Worm (Caenorhabditis elegans) whole organism, L4 larva: Measurements from ENCODE around the gene lin-25.

Experiments
- F10B5.3 ChIP-seq: sonication (generic microtip); optimal IDR thresholded peaks from 2 replicates; lab custom pipeline; 2016; ENCODE audit warnings: mild to moderate bottlenecking, missing genetic modification characterization, missing compliant biosample characterization
- F26F4.8 ChIP-seq: fragments of 200-800 bp; sonication (Bioruptor generic); conservative IDR thresholded peaks from 2 replicates; pipeline ENCODE4 v1.3.6; 2022; ENCODE audit warnings: missing genetic modification characterization, missing compliant biosample characterization
- Y105C5A.15 ChIP-seq: fragments of 200-800 bp; sonication (Bioruptor generic); IDR thresholded peaks from 2 replicates; pipeline ENCODE4 v1.3.6; 2022; ENCODE audit warnings: missing genetic modification characterization, missing compliant biosample characterization
- Y48G9A.11 ChIP-seq: fragments of 200-800 bp; sonication (Bioruptor generic); IDR thresholded peaks from 2 replicates; pipeline ENCODE4 v1.3.6; 2022; ENCODE audit warnings: missing genetic modification reagents, missing genetic modification characterization, missing compliant biosample characterization
- Y5F2A.4 ChIP-seq: fragments of 200-800 bp; sonication (Bioruptor generic); optimal IDR thresholded peaks from 2 replicates; lab custom pipeline; 2018; ENCODE audit warnings: mild to moderate bottlenecking, missing genetic modification characterization, missing compliant biosample characterization
- aly-2 ChIP-seq: sonication (generic microtip); optimal IDR thresholded peaks from 2 replicates; lab custom pipeline; 2018; ENCODE audit warnings: missing biosample characterization, missing genetic modification characterization
- attf-4 ChIP-seq: sonication (generic microtip); optimal IDR thresholded peaks from 3 replicates; lab custom pipeline; 2017; ENCODE audit warnings: missing biosample characterization, missing genetic modification characterization
- cey-2 ChIP-seq: sonication (generic microtip); optimal IDR thresholded peaks from 3 replicates; lab custom pipeline; 2017; ENCODE audit warnings: missing genetic modification characterization, mild to moderate bottlenecking, missing compliant biosample characterization, antibody characterized with exemption, borderline replicate concordance; ENCODE audit not compliant: insufficient read depth
- ctbp-1 ChIP-seq: fragments of 200-800 bp; sonication (Bioruptor generic); IDR thresholded peaks from 2 replicates; pipeline ENCODE4 v1.3.6; 2022; ENCODE audit warnings: missing genetic modification reagents, missing genetic modification characterization, missing compliant biosample characterization
- daf-12 ChIP-seq: fragments of 150-350 bp; optimal IDR thresholded peaks from 2 replicates; lab custom pipeline; 2014; ENCODE audit warnings: missing biosample characterization, missing genetic modification reagents, missing genetic modification characterization
- daf-16 ChIP-seq, 3 experiments: sonication (generic microtip); optimal IDR thresholded peaks; 2 replicates each; lab custom pipeline; 2016 to 2017; ENCODE audit warnings: missing genetic modification characterization in 3 of 3, missing genetic modification reagents in 3 of 3, mild to moderate bottlenecking in 2 of 3, missing compliant biosample characterization in 2 of 3, missing biosample characterization in 1 of 3, moderate library complexity in 1 of 3
- daf-19 ChIP-seq: fragments of 200-800 bp; sonication (Bioruptor generic); conservative IDR thresholded peaks from 2 replicates; pipeline ENCODE4 v1.3.6; 2022; ENCODE audit warnings: missing genetic modification characterization, missing compliant biosample characterization
- dmd-6 ChIP-seq: fragments of 200-800 bp; sonication (Bioruptor generic); IDR thresholded peaks from 2 replicates; pipeline ENCODE4 v1.3.6; 2022; ENCODE audit warnings: missing genetic modification reagents, missing genetic modification characterization, missing compliant biosample characterization
- fos-1 ChIP-seq: fragments of 150-350 bp; optimal IDR thresholded peaks from 2 replicates; lab custom pipeline; 2014; ENCODE audit warnings: missing biosample characterization, missing genetic modification characterization
- hif-1 ChIP-seq, 2 experiments: sonication (generic microtip); optimal IDR thresholded peaks; 2 replicates each; lab custom pipeline; 2016 to 2017; ENCODE audit warnings: missing compliant biosample characterization in 2 of 2, missing genetic modification characterization in 2 of 2, missing genetic modification reagents in 2 of 2, missing genotype in 2 of 2, mild to moderate bottlenecking in 1 of 2
- hmg-1.1 ChIP-seq: fragments of 200-800 bp; sonication (Bioruptor generic); IDR thresholded peaks from 2 replicates; pipeline ENCODE4 v1.3.6; 2022; ENCODE audit warnings: missing genetic modification reagents, missing genetic modification characterization, missing compliant biosample characterization
- lin-1 ChIP-seq: fragments of 200-800 bp; sonication (Bioruptor generic); IDR thresholded peaks from 2 replicates; pipeline ENCODE4 v1.3.6; 2022; ENCODE audit warnings: missing genetic modification reagents, missing genetic modification characterization, missing compliant biosample characterization
- lin-15B ChIP-seq: fragments of 150-350 bp; sonication (generic microtip); optimal IDR thresholded peaks from 3 replicates; lab custom pipeline; 2014; ENCODE audit warnings: missing biosample characterization, missing genetic modification characterization
- lin-38 ChIP-seq: fragments of 200-800 bp; sonication (Bioruptor generic); IDR thresholded peaks from 2 replicates; pipeline ENCODE4 v1.3.6; 2022; ENCODE audit warnings: missing genetic modification reagents, missing genetic modification characterization, missing compliant biosample characterization
- lsy-2 ChIP-seq, 2 experiments: fragments of 150-350 bp in 1 of 2; sonication (generic microtip) in 1 of 2; optimal IDR thresholded peaks; 2 replicates each; lab custom pipeline; 2014 to 2017; ENCODE audit warnings: missing biosample characterization in 2 of 2, missing genetic modification characterization in 2 of 2
- madf-9 ChIP-seq: fragments of 200-800 bp; sonication (Bioruptor generic); conservative IDR thresholded peaks from 2 replicates; pipeline ENCODE4 v1.3.6; 2022; ENCODE audit warnings: missing genetic modification reagents, missing genetic modification characterization, missing compliant biosample characterization
- mdt-29 ChIP-seq: fragments of 200-800 bp; sonication (Bioruptor generic); IDR thresholded peaks from 2 replicates; pipeline ENCODE4 v1.3.6; 2022; ENCODE audit warnings: missing genetic modification reagents, missing genetic modification characterization, missing compliant biosample characterization
- mxl-3 ChIP-seq: fragments of 200-800 bp; sonication (Bioruptor generic); optimal IDR thresholded peaks from 2 replicates; lab custom pipeline; 2018; ENCODE audit warnings: mild to moderate bottlenecking, missing genetic modification characterization, missing compliant biosample characterization
- nhr-102 ChIP-seq: sonication (generic microtip); optimal IDR thresholded peaks from 2 replicates; lab custom pipeline; 2016; ENCODE audit warnings: mild to moderate bottlenecking, missing genetic modification characterization, moderate library complexity, missing compliant biosample characterization
- nhr-76 ChIP-seq: fragments of 150-350 bp; optimal IDR thresholded peaks from 2 replicates; lab custom pipeline; 2014; ENCODE audit warnings: missing biosample characterization, missing genetic modification characterization
- pha-4 ChIP-seq, 2 experiments: fragments of 150-350 bp in 1 of 2; fragments of 200-800 bp in 1 of 2; sonication (Bioruptor generic) in 1 of 2; IDR thresholded peaks in 1 of 2; optimal IDR thresholded peaks in 1 of 2; 2 replicates each; pipeline versions ENCODE4 v1.3.6 to Lab custom; 2014 to 2022; ENCODE audit warnings: missing genetic modification characterization in 2 of 2, missing genetic modification reagents in 2 of 2, missing biosample characterization in 1 of 2, missing compliant biosample characterization in 1 of 2
- rbr-2 ChIP-seq: sonication (generic microtip); optimal IDR thresholded peaks from 2 replicates; lab custom pipeline; 2016; ENCODE audit warnings: missing genotype, missing genetic modification characterization, missing compliant biosample characterization
- sdz-12 ChIP-seq: fragments of 200-800 bp; sonication (Bioruptor generic); optimal IDR thresholded peaks from 2 replicates; lab custom pipeline; 2018; ENCODE audit warnings: mild to moderate bottlenecking, missing genetic modification characterization, missing compliant biosample characterization
- set-16 ChIP-seq: fragments of 200-800 bp; sonication (Bioruptor generic); IDR thresholded peaks from 2 replicates; pipeline ENCODE4 v1.3.6; 2022; ENCODE audit warnings: missing genetic modification reagents, missing genetic modification characterization, missing compliant biosample characterization
- spr-3 ChIP-seq: fragments of 200-800 bp; sonication (Bioruptor generic); optimal IDR thresholded peaks from 2 replicates; lab custom pipeline; 2018; ENCODE audit warnings: mild to moderate bottlenecking, missing genetic modification characterization, missing compliant biosample characterization
- tag-97 ChIP-seq: fragments of 200-800 bp; sonication (Bioruptor generic); IDR thresholded peaks from 2 replicates; pipeline ENCODE4 v1.3.6; 2022; ENCODE audit warnings: missing genetic modification characterization, missing compliant biosample characterization
- unc-39 ChIP-seq: sonication (generic microtip); optimal IDR thresholded peaks from 2 replicates; lab custom pipeline; 2017; ENCODE audit warnings: missing biosample characterization, missing genetic modification characterization
- vab-7 ChIP-seq: fragments of 200-800 bp; sonication (Bioruptor generic); IDR thresholded peaks from 2 replicates; pipeline ENCODE4 v1.3.6; 2022; ENCODE audit warnings: missing genetic modification reagents, missing genetic modification characterization, missing compliant biosample characterization
- zip-11 ChIP-seq: fragments of 200-800 bp; sonication (Bioruptor generic); IDR thresholded peaks from 2 replicates; pipeline ENCODE4 v1.3.6; 2022; ENCODE audit warnings: missing genetic modification characterization, missing compliant biosample characterization

The lin-25 gene

DNA sequence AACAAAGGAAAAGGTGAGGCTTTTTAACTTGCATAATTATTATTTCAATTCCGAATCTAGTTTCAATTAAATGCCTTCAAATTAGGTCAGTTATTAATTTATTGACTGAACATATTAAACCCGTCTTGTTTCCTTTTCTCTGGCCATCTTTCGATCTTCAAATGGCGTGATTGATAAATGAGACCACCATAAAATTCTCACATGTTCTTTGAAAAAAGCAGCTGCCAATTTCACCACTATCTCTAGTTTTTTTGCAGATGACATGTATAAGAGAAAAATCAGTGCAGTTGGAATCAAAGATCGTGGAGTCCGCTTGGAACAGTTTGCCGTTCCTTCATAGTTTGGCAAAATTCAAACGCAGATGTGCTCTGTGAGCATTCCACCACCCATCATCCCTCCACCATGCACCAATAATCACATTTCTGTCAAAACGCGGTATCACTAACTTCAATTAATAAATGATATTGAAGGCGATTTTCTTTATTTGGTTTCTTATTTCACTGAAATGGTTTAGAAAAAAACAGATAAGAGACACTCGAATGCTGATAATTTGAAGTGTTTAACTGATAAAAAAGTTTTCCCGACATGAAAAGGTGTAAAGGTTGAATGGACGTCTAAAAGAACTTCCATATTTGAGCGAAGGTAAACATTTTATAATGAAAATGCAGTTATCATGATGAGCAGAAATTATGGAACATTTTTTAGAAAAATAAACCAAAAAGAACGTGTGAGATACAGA, 11.8 kb upstream of the lin-25 start (continued):
- TF ChIP-seq lsy-2 (tag; optimal IDR thresholded peaks at IDR 0.05; lab: Kevin White, UChicago) (no peak), daf-16 (GFP tag; optimal IDR thresholded peaks at IDR 0.05; lab: Kevin White, UChicago) (peak in 1 of 2 experiments; percentile 61), daf-16 (tag; optimal IDR thresholded peaks at IDR 0.05; lab: Kevin White, UChicago) (peak; percentile 91), nhr-102 (no peak), spr-3 (GFP tag; lab: Kevin White, UChicago) (no peak), daf-12 (tag; lab: Kevin White, UChicago) (no peak), Y48G9A.11 (GFP tag; lab: Robert Waterston, UW) (no peak), F10B5.3 (tag; lab: Kevin White, UChicago) (no peak), mxl-3 (peak; percentile 32), vab-7 (GFP tag; lab: Robert Waterston, UW) (no peak), madf-9 (GFP tag; lab: Robert Waterston, UW) (no peak), hif-1 (tag; optimal IDR thresholded peaks at IDR 0.05; lab: Kevin White, UChicago) (no peak), lin-1 (GFP tag; lab: Robert Waterston, UW) (no peak), fos-1 (tag; lab: Kevin White, UChicago) (no peak), attf-4 (tag; lab: Kevin White, UChicago) (no peak)

DNA sequence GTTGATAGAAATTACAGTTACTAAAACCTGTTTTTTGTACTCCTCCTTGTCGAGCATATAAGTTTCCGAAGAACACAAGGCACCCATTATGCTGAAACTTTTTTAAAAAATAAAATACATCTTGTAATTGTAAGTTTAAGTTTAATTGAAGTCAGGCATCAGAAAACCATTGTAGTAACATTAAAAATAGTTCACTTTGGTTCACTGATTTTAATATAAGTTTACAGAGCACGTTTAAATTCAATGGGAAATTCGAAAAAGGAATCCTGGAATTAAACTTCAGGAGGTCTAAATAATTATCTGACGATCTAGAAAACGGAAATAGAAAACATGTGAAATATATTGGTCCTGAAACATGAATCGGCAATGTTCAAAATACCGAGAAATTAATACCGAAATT, 9.3 kb upstream of the lin-25 start, which contains the start of gene gpa-8:
TSS of gene gpa-8 (minus strand) at position 101 of the 400 bp plus-strand sequence.
- TF ChIP-seq lin-15B (tag; lab: Kevin White, UChicago) (no peak), tag-97 (GFP tag; lab: Robert Waterston, UW) (no peak), set-16 (GFP tag; lab: Robert Waterston, UW) (no peak), hif-1 (tag; optimal IDR thresholded peaks at IDR 0.05; lab: Kevin White, UChicago) (no peak), nhr-76 (tag; lab: Kevin White, UChicago) (no peak), aly-2 (no peak), Y105C5A.15 (no peak), daf-19 (no peak), cey-2 (tag; lab: Kevin White, UChicago) (no peak), rbr-2 (tag; lab: Kevin White, UChicago) (no peak), zip-11 (no peak), vab-7 (GFP tag; lab: Robert Waterston, UW) (no peak), sdz-12 (GFP tag; lab: Kevin White, UChicago) (no peak)
- TF ChIP-seq, all 104 proteins: peak for 0

DNA sequence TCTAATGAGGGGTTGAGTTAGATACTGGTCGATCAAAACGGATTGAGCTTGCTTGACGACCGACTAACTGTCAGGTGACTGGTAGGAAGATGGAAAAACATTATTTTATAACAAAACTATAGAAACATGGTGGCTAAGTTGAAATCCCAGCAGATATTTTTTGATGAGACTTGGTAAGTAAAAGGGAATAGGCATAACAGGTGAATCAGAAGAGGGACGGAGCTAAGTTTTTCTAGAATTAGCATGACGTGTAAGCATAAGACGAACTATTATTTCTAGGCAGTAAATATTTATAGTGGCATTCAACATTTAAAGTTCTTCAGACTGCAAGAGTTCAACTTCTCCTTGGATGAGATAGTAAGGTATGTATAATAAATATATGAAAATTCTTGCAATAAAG, 5.2 kb upstream of the lin-25 start, which contains the start of gene F56H9.8:
TSS of gene F56H9.8 (plus strand) at position 301 of the 400 bp plus-strand sequence.
- TF ChIP-seq hmg-1.1 (no peak), ctbp-1 (GFP tag; lab: Robert Waterston, UW) (no peak), F26F4.8 (no peak), set-16 (GFP tag; lab: Robert Waterston, UW) (no peak), lin-38 (GFP tag; lab: Robert Waterston, UW) (no peak), dmd-6 (no peak), cey-2 (tag; lab: Kevin White, UChicago) (no peak), Y5F2A.4 (GFP tag; lab: Kevin White, UChicago) (no peak), pha-4 (GFP tag; IDR thresholded peaks at IDR 0.05; lab: Robert Waterston, UW) (no peak), pha-4 (tag; optimal IDR thresholded peaks at IDR 0.05; lab: Kevin White, UChicago) (no peak), unc-39 (tag; lab: Kevin White, UChicago) (no peak), mdt-29 (GFP tag; lab: Robert Waterston, UW) (no peak)
